Worm (Caenorhabditis elegans) whole organism, L1 larva: ENCODE results near the gene F58H1.7.

Experiments
- dpl-1 ChIP-seq, 3 experiments: fragments of 150-350 bp in 2 of 3; sonication (generic microtip) in 1 of 3; optimal IDR thresholded peaks; 2 replicates each; lab custom pipeline; 2014 to 2017; ENCODE audit warnings: missing biosample characterization in 3 of 3, missing genetic modification characterization in 3 of 3, missing genetic modification reagents in 3 of 3
- nhr-76 ChIP-seq: sonication (generic microtip); optimal IDR thresholded peaks from 2 replicates; lab custom pipeline; 2017; ENCODE audit warnings: missing biosample characterization, missing genetic modification characterization

ce11 chrV:11989861-11990260, 25.2 kb upstream of the F58H1.7 start:
- no peak for TF ChIP-seq nhr-76 (tag; lab: Kevin White, UChicago)
- no peak for TF ChIP-seq dpl-1 (GFP tag; optimal IDR thresholded peaks at IDR 0.05; lab: Kevin White, UChicago)
